Worm (Caenorhabditis elegans) whole organism, L4/young adult: ENCODE data around the gene cyp-33C2.
"Not testable (repeated sequence)": the region's sequence is repeated elsewhere in the genome, so short reads cannot be mapped to it uniquely, and the experiment has no call there.

Experiments
- W03F9.2 ChIP-seq: fragments of 150-350 bp; optimal IDR thresholded peaks from 2 replicates; lab custom pipeline; 2014; ENCODE audit warnings: missing biosample characterization, missing genetic modification characterization
- dao-5 ChIP-seq: sonication (generic microtip); optimal IDR thresholded peaks from 2 replicates; lab custom pipeline; 2016; ENCODE audit warnings: missing genotype, missing genetic modification characterization, moderate library complexity, missing compliant biosample characterization
- him-1 ChIP-seq: sonication (generic microtip); optimal IDR thresholded peaks from 2 replicates; lab custom pipeline; 2016; ENCODE audit warnings: missing genotype, missing genetic modification reagents, missing genetic modification characterization, missing compliant biosample characterization

The cyp-33C2 gene

DNA sequence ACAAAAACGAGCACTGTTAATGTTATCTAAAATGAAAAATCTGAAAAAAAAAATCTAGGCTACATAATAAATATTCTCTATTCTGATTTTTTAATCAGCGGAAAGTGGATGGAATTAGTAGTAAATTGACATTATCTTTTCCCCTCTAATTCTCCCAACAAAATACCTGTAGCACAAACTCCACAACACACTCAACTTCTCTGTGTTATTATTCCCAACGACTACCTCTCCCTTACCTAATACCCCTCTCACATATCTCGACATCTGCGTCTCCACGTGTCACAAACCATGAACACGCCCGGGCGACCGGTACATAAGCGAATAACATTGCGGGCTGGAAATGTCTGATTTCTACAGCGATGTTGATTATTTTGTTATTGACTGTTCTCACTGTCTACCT, at the start of gene cyp-33C2:
cyp-33C2 (plus strand) TSS at position 327 of the 400 bp plus-strand sequence.
- TF ChIP-seq W03F9.2 (tag; lab: Kevin White, UChicago) (no peak), dao-5 (tag; lab: Kevin White, UChicago) (no peak), him-1 (tag; lab: Kevin White, UChicago) (no peak)

- TF ChIP-seq him-1 (tag; lab: Kevin White, UChicago) (peak; percentile 86), dao-5 (tag; lab: Kevin White, UChicago) (no peak)
Measured at ce11 chrV:2133512-2133911, 49.8 kb upstream of the cyp-33C2 start.

DNA sequence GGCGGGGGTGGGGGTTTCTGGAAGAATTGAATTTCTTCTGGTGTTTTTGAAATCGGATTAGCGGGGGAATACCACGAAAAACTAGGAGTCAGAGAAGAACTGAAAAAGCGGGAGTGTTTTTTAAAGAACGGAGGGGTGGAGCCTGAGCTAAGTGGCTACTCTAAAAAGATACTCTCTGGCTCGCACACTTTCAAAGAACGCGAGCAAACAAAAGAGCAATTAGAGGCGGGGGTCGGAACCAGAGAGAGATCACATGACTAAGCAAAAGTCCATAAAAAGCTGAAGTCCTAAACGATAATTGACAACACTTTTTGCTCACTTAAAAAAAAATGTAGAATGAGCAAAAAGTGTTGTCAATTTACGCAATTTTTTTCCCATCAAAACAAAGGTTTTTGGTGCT, 48.9 kb upstream of the cyp-33C2 start:
- TF ChIP-seq W03F9.2 (tag; lab: Kevin White, UChicago) (no peak), him-1 (tag; lab: Kevin White, UChicago) (no peak), dao-5 (tag; lab: Kevin White, UChicago) (no peak)

DNA sequence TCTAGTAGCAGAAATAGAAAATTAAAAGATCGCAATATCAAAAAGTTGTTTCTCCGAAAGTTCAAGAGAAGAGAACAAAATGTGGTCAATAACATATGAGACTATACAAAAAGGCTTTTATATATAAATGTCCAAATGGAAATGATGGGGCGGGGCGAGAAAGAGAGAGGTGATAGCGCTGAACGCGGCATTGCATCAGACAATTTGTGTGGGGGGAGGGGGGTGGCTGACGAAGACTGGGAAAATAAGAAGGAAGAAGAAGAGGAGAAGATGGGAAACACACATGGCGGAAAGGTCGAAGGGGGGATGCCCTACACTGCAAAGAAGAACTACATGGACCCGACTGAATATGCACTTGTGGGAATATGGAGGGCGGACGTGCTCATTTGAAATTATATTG, 48.0 kb upstream of the cyp-33C2 start:
- TF ChIP-seq him-1 (tag; lab: Kevin White, UChicago) (peak; percentile 42), dao-5 (tag; lab: Kevin White, UChicago) (no peak), W03F9.2 (tag; lab: Kevin White, UChicago) (no peak)

DNA sequence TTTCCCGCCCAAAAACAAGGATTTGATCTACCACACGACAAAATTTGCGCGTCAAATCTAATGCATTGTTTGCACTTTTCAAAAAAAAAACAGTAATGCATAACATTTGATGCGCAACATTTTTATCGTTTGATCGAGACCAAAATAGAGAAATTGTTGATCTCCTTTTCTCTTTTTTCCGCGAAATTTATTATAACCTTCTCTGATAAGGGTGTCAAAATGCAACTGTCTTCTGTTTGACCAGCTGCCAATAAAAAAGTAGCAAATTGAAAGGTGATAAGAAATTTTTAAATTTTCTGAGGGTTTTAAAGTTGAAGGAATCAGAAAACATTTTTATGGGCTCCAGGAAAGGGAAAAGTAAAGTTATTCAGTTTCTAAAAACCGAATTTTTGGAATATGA, 46.3 kb upstream of the cyp-33C2 start:
- no peak for TF ChIP-seq him-1 (tag; lab: Kevin White, UChicago)
- TF ChIP-seq dao-5 (tag; lab: Kevin White, UChicago): no peak
- TF ChIP-seq W03F9.2 (tag; lab: Kevin White, UChicago): no peak

DNA sequence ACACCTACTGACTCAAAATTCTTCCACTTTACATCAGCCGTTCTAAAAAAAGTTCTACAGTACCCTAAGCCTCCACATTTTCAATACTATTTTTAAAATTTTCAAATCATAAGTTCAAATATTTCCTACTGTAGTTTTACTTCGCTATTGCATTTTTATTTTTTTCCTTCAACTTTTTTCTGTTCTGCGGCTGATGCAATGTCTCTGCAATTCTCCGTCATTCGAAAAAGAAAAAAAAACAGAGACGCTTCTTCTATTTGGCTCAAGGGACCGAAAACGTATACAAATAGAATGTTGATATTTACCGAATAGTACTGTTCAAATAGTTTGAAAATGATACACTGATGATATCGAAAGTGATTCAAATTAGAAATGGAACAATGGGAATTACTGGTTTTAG, 45.0 kb upstream of the cyp-33C2 start:
- peak; percentile 23 for TF ChIP-seq him-1 (tag; lab: Kevin White, UChicago)
- no peak for TF ChIP-seq dao-5 (tag; lab: Kevin White, UChicago)
- no peak for TF ChIP-seq W03F9.2 (tag; lab: Kevin White, UChicago)

DNA sequence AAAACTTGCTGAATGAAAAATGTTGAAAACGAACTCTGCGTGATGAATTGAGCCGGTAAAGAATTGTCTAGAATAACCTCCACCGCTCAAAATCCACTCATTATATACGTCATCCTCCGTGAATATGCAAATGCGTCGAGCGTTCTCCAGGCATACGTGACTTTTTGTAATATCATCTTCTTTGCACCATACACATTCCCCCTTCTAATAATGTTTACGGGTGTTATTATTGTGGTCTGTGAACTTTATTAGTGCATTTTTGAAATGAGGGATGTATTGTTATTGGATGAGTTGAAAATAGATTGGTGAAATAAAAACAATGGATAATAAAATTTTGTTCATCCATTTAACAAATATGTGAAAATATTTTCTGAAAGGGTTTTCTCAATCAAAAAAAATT, 43.4 kb upstream of the cyp-33C2 start, which contains the start of gene F22F7.7:
F22F7.7 (minus strand) TSS at position 125 of the 400 bp plus-strand sequence.
- no peak for TF ChIP-seq him-1 (tag; lab: Kevin White, UChicago)
- no peak for TF ChIP-seq W03F9.2 (tag; lab: Kevin White, UChicago)
- TF ChIP-seq dao-5 (tag; lab: Kevin White, UChicago): no peak

- not testable (repeated sequence) for TF ChIP-seq him-1, W03F9.2, dao-5 (tag; lab: Kevin White, UChicago)
Measured at ce11 chrV:2144408-2144807, 38.9 kb upstream of the cyp-33C2 start, which contains the start of gene F22F7.12. Gene F22F7.12 (minus strand): TSS chrV:2144508.

DNA sequence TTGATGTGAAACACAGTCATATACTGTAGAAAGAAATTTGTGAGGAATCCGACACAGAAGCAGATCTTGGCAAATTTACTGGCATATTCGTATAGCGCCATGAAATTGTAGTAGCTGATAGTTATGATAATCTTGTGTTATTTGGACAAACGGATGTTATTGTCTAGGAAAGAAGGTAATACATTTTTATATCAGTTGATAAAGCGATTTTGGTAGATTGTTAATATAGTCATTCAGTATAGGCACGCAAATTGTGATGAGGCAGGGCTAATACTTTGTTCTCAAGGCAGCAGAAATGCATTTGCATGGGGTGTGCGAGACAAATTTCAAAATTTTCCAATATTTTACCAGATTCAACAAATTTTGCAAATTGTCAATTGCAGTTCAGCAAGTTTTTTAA, 37.2 kb upstream of the cyp-33C2 start, which contains the start of gene str-52:
str-52 (minus strand) TSS at position 101 of the 400 bp plus-strand sequence.
- no peak for TF ChIP-seq him-1 (tag; lab: Kevin White, UChicago)
- no peak for TF ChIP-seq dao-5 (tag; lab: Kevin White, UChicago)
- TF ChIP-seq W03F9.2 (tag; lab: Kevin White, UChicago): no peak

- TF ChIP-seq W03F9.2 (tag; lab: Kevin White, UChicago): no peak
- no peak for TF ChIP-seq dao-5 (tag; lab: Kevin White, UChicago)
- TF ChIP-seq him-1 (tag; lab: Kevin White, UChicago): no peak
Measured at ce11 chrV:2146795-2147194, 36.5 kb upstream of the cyp-33C2 start, which contains the start of gene srbc-20. Gene srbc-20 (plus strand): TSS chrV:2147095.

ce11 chrV:2149432-2149831, 33.9 kb upstream of the cyp-33C2 start, which contains the start of gene C45H4.21:
Gene C45H4.21 (minus strand): TSS chrV:2149532.
- TF ChIP-seq dao-5 (tag; lab: Kevin White, UChicago) (no peak), him-1 (tag; lab: Kevin White, UChicago) (no peak), W03F9.2 (tag; lab: Kevin White, UChicago) (no peak)

DNA sequence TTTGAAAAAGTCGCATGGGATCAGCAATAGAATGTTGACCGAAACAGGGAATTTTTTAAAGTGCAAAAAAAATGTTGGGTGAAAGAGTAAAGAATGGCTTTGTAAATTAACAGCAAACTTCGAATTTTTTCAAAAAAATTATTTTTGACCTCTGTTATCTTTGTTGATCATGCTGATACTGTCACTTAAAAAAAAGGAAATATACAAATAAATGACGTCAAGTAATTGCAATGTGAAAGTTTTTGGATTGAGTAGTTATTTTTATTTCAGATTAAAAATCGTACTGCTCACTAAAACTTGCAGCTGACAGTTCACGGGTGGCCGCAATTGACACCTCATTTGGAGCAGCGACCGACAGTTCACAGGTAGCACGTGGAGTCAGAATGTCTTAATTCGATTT, 32.4 kb upstream of the cyp-33C2 start, which contains the start of gene C45H4.13:
C45H4.13 (minus strand) TSS at position 101 of the 400 bp plus-strand sequence.
- TF ChIP-seq W03F9.2 (tag; lab: Kevin White, UChicago) (no peak), dao-5 (tag; lab: Kevin White, UChicago) (no peak), him-1 (tag; lab: Kevin White, UChicago) (no peak)

DNA sequence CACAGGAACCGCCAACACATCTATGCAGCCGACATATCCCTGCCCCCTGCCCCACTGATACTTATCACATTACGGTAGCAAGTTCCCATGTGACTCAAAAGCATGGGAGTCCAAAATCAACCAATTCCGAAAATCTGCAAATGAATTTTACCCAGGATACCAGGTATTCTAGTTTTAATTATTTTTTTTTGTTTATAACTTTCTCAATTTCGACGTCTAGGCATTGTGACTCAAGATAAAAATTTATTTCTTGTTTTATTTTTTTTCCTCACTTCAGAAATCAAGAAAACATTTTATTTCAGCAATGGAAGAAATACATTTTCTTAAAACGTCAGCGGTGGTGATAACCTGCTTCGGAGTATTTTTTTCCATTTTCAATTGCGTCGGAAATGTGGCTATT, 31.8 kb upstream of the cyp-33C2 start, which contains the start of gene srbc-24:
srbc-24 (plus strand) TSS at position 301 of the 400 bp plus-strand sequence.
- TF ChIP-seq him-1 (tag; lab: Kevin White, UChicago): no peak
- no peak for TF ChIP-seq dao-5 (tag; lab: Kevin White, UChicago)
- TF ChIP-seq W03F9.2 (tag; lab: Kevin White, UChicago): no peak

ce11 chrV:2153274-2153673, 30.0 kb upstream of the cyp-33C2 start, which contains the start of gene srbc-23:
Gene srbc-23 (plus strand): TSS chrV:2153574.
- TF ChIP-seq W03F9.2 (tag; lab: Kevin White, UChicago) (no peak), him-1 (tag; lab: Kevin White, UChicago) (no peak), dao-5 (tag; lab: Kevin White, UChicago) (no peak)
